Fruit fly (Drosophila melanogaster): ENCODE data around the gene CG10132.

CG10132 gene

dm6 chr2L:19518636-19519086 lies at the start of gene CG10132:
Gene CG10132 (plus strand): TSS chr2L:19518824.
- no peak for TF ChIP-seq CG17801 (GFP tag; optimal IDR thresholded peaks at IDR 0.05; ENCODE audit: partially characterized antibody)

- no peak for TF ChIP-seq CG17801 (GFP tag; optimal IDR thresholded peaks at IDR 0.05; ENCODE audit: partially characterized antibody)
Measured at dm6 chr2L:19469090-19469489, 49.5 kb upstream of the CG10132 start.

dm6 chr2L:19469751-19470150 lies 48.9 kb upstream of the CG10132 start:
- TF ChIP-seq CG17801 (GFP tag; optimal IDR thresholded peaks at IDR 0.05; ENCODE audit: partially characterized antibody) = no peak

dm6 chr2L:19472256-19472655 lies 46.4 kb upstream of the CG10132 start:
- TF ChIP-seq CG17801 (GFP tag; optimal IDR thresholded peaks at IDR 0.05; ENCODE audit: partially characterized antibody) = peak; percentile 86

- TF ChIP-seq CG17801 (GFP tag; optimal IDR thresholded peaks at IDR 0.05; ENCODE audit: partially characterized antibody) = no peak
Measured at dm6 chr2L:19473397-19474009, 45.1 kb upstream of the CG10132 start.

dm6 chr2L:19479249-19479984 lies 39.2 kb upstream of the CG10132 start:
- TF ChIP-seq CG17801 (GFP tag; optimal IDR thresholded peaks at IDR 0.05; ENCODE audit: partially characterized antibody) = no peak

- no peak for TF ChIP-seq CG17801 (GFP tag; optimal IDR thresholded peaks at IDR 0.05; ENCODE audit: partially characterized antibody)
Measured at dm6 chr2L:19480406-19481334, 38.0 kb upstream of the CG10132 start.

- TF ChIP-seq CG17801 (GFP tag; optimal IDR thresholded peaks at IDR 0.05; ENCODE audit: partially characterized antibody) = no peak
Measured at dm6 chr2L:19484539-19484938, 34.1 kb upstream of the CG10132 start, which contains the start of the genes CG10195 and CG13084. Gene CG10195 (minus strand): TSS chr2L:19484705. Gene CG13084 (plus strand): TSS chr2L:19484930.

dm6 chr2L:19487190-19487589 lies 31.4 kb upstream of the CG10132 start, which contains the start of gene CG13083:
Gene CG13083 (plus strand): TSS chr2L:19487490.
- no peak for TF ChIP-seq CG17801 (GFP tag; optimal IDR thresholded peaks at IDR 0.05; ENCODE audit: partially characterized antibody)

dm6 chr2L:19489997-19490461 lies 28.6 kb upstream of the CG10132 start, which contains the start of the genes CG10194 and CG18094:
Gene CG10194 (minus strand): TSS chr2L:19490104.
Gene CG18094 (plus strand): TSS chr2L:19490262.
- peak; percentile 85 for TF ChIP-seq CG17801 (GFP tag; optimal IDR thresholded peaks at IDR 0.05; ENCODE audit: partially characterized antibody)

dm6 chr2L:19492934-19493686 lies 25.5 kb upstream of the CG10132 start, which contains the start of the genes swm and Ctu2:
Gene swm (plus strand): TSS chr2L:19493251.
Gene Ctu2 (minus strand): TSS chr2L:19493253.
- peak; percentile 76 for TF ChIP-seq CG17801 (GFP tag; optimal IDR thresholded peaks at IDR 0.05; ENCODE audit: partially characterized antibody)

dm6 chr2L:19497983-19498382 lies 20.6 kb upstream of the CG10132 start, which contains the start of gene Top3alpha:
Gene Top3alpha (plus strand): TSS chr2L:19498168.
- TF ChIP-seq CG17801 (GFP tag; optimal IDR thresholded peaks at IDR 0.05; ENCODE audit: partially characterized antibody) = peak; percentile 40

- TF ChIP-seq CG17801 (GFP tag; optimal IDR thresholded peaks at IDR 0.05; ENCODE audit: partially characterized antibody) = no peak
Measured at dm6 chr2L:19506323-19506722, 12.3 kb upstream of the CG10132 start.

dm6 chr2L:19508361-19508918 lies 10.2 kb upstream of the CG10132 start, which contains the start of gene cyst:
Gene cyst (minus strand): TSS chr2L:19508764.
- TF ChIP-seq CG17801 (GFP tag; optimal IDR thresholded peaks at IDR 0.05; ENCODE audit: partially characterized antibody) = no peak
